Fruit fly (Drosophila melanogaster) whole organism: ENCODE results near the gene E23.

Source experiments
- CG8478 ChIP-seq: fragments of >200 bp; optimal IDR thresholded peaks from 2 replicates; lab custom pipeline; 2018; ENCODE audit warnings: inconsistent platforms
- Dll ChIP-seq: fragments of >200 bp; optimal IDR thresholded peaks from 2 replicates; lab custom pipeline; 2017
- EcR ChIP-seq, 2 experiments: fragments of >200 bp; optimal IDR thresholded peaks; 2 replicates each; lab custom pipeline; 2017; ENCODE audit warnings: missing biosample characterization in 2 of 2, missing genetic modification characterization in 2 of 2, missing genetic modification reagents in 2 of 2
- pan ChIP-seq: fragments of >200 bp; optimal IDR thresholded peaks from 2 replicates; lab custom pipeline; 2017
- psq ChIP-seq: fragments of >200 bp; optimal IDR thresholded peaks from 2 replicates; lab custom pipeline; 2017
- usp ChIP-seq: fragments of >200 bp; optimal IDR thresholded peaks from 2 replicates; lab custom pipeline; 2017; ENCODE audit warnings: missing biosample characterization, missing genetic modification characterization, mixed read lengths

E23 gene

dm6 chr2L:3369822-3370221 is 15.2 kb upstream of the E23 start:
- TF ChIP-seq psq (lab: Kevin White, UChicago) = no peak
- no peak for TF ChIP-seq CG8478 (lab: Kevin White, UChicago)
- TF ChIP-seq EcR (GFP tag; optimal IDR thresholded peaks at IDR 0.05; lab: Kevin White, UChicago) = no peak
- TF ChIP-seq usp (GFP tag; lab: Kevin White, UChicago) = no peak
- no peak for TF ChIP-seq pan (lab: Kevin White, UChicago)
- no peak for TF ChIP-seq Dll (lab: Kevin White, UChicago)

dm6 chr2L:3369083-3369653 is 14.5 kb upstream of the E23 start:
- no peak for TF ChIP-seq psq (lab: Kevin White, UChicago)
- no peak for TF ChIP-seq usp (GFP tag; lab: Kevin White, UChicago)
- TF ChIP-seq Dll (lab: Kevin White, UChicago) = no peak
- TF ChIP-seq pan (lab: Kevin White, UChicago) = no peak
- TF ChIP-seq EcR (GFP tag; optimal IDR thresholded peaks at IDR 0.05; lab: Kevin White, UChicago) = no peak
- TF ChIP-seq CG8478 (lab: Kevin White, UChicago) = no peak

- TF ChIP-seq Dll (lab: Kevin White, UChicago) (no peak), psq (lab: Kevin White, UChicago) (no peak), pan (lab: Kevin White, UChicago) (no peak), usp (GFP tag; lab: Kevin White, UChicago) (no peak), EcR (GFP tag; optimal IDR thresholded peaks at IDR 0.05; lab: Kevin White, UChicago) (no peak), CG8478 (lab: Kevin White, UChicago) (no peak)
Measured at dm6 chr2L:3368425-3368824, 13.8 kb upstream of the E23 start.

dm6 chr2L:3366043-3366679 is 11.5 kb upstream of the E23 start:
- TF ChIP-seq EcR (GFP tag; optimal IDR thresholded peaks at IDR 0.05; lab: Kevin White, UChicago) = no peak

dm6 chr2L:3361821-3362220 is 7.2 kb upstream of the E23 start:
- TF ChIP-seq psq (lab: Kevin White, UChicago) (no peak), Dll (lab: Kevin White, UChicago) (no peak), EcR (GFP tag; optimal IDR thresholded peaks at IDR 0.05; lab: Kevin White, UChicago) (no peak), usp (GFP tag; lab: Kevin White, UChicago) (no peak), pan (lab: Kevin White, UChicago) (no peak), CG8478 (lab: Kevin White, UChicago) (no peak)

- no peak for TF ChIP-seq usp (GFP tag; lab: Kevin White, UChicago)
- no peak for TF ChIP-seq EcR (GFP tag; optimal IDR thresholded peaks at IDR 0.05; lab: Kevin White, UChicago)
- no peak for TF ChIP-seq CG8478 (lab: Kevin White, UChicago)
- no peak for TF ChIP-seq Dll (lab: Kevin White, UChicago)
- no peak for TF ChIP-seq psq (lab: Kevin White, UChicago)
- TF ChIP-seq pan (lab: Kevin White, UChicago) = no peak
Measured at dm6 chr2L:3356790-3357696, 2.4 kb upstream of the E23 start, which contains the start of gene CG8838. CG8838 (plus strand) TSS chr2L:3357646.

- TF ChIP-seq usp (GFP tag; lab: Kevin White, UChicago) (no peak), psq (lab: Kevin White, UChicago) (no peak), pan (lab: Kevin White, UChicago) (no peak)
Measured at dm6 chr2L:3356193-3356645, 1.6 kb upstream of the E23 start.

- TF ChIP-seq psq (lab: Kevin White, UChicago) (no peak), EcR (GFP tag; optimal IDR thresholded peaks at IDR 0.05; lab: Kevin White, UChicago) (no peak), usp (GFP tag; lab: Kevin White, UChicago) (no peak), Dll (lab: Kevin White, UChicago) (no peak), CG8478 (lab: Kevin White, UChicago) (no peak), pan (lab: Kevin White, UChicago) (no peak)
Measured at dm6 chr2L:3355791-3356190, 1.2 kb upstream of the E23 start.

dm6 chr2L:3353791-3354190 is 838 bp downstream of the E23 start:
- TF ChIP-seq psq (lab: Kevin White, UChicago) = no peak
- no peak for TF ChIP-seq pan (lab: Kevin White, UChicago)

dm6 chr2L:3352927-3353326 is 1.7 kb downstream of the E23 start:
- TF ChIP-seq usp (GFP tag; lab: Kevin White, UChicago) = no peak
- no peak for TF ChIP-seq psq (lab: Kevin White, UChicago)
- no peak for TF ChIP-seq CG8478 (lab: Kevin White, UChicago)
- TF ChIP-seq EcR (GFP tag; optimal IDR thresholded peaks at IDR 0.05; lab: Kevin White, UChicago) = no peak
- TF ChIP-seq pan (lab: Kevin White, UChicago) = no peak
- TF ChIP-seq Dll (lab: Kevin White, UChicago) = no peak

dm6 chr2L:3351575-3352219 is 2.9 kb downstream of the E23 start:
- no peak for TF ChIP-seq CG8478 (lab: Kevin White, UChicago)
- no peak for TF ChIP-seq EcR (GFP tag; optimal IDR thresholded peaks at IDR 0.05; lab: Kevin White, UChicago)
- TF ChIP-seq Dll (lab: Kevin White, UChicago) = no peak
